Fruit fly (Drosophila melanogaster) whole organism, embryonic: ENCODE data around the gene CG43895.

Experiments
- Abd-B ChIP-seq: fragments of 200-800 bp; sonication (Bioruptor generic); optimal IDR thresholded peaks from 2 replicates; lab custom pipeline; 2018; ENCODE audit warnings: missing biosample characterization, mild to moderate bottlenecking, missing genetic modification characterization, moderate library complexity
- Bgb ChIP-seq: fragments of 200-800 bp; sonication (Bioruptor generic); IDR thresholded peaks from 2 replicates; pipeline ENCODE4 v1.3.6; 2022; ENCODE audit warnings: missing biosample characterization, missing genetic modification characterization; ENCODE audit not compliant: partially characterized antibody
- CG10147 ChIP-seq: fragments of 200-800 bp; sonication (Bioruptor generic); optimal IDR thresholded peaks from 2 replicates; lab custom pipeline; 2019; ENCODE audit warnings: missing biosample characterization, mild to moderate bottlenecking, missing genetic modification characterization, moderate library complexity
- CG10267 ChIP-seq: fragments of 200-800 bp; sonication (Bioruptor generic); optimal IDR thresholded peaks from 2 replicates; lab custom pipeline; 2018; ENCODE audit warnings: missing biosample characterization, mild to moderate bottlenecking, missing genetic modification characterization, moderate library complexity
- CG10959 ChIP-seq: fragments of 200-800 bp; sonication (Bioruptor generic); IDR thresholded peaks from 2 replicates; pipeline ENCODE4 v1.3.6; 2022; ENCODE audit warnings: missing biosample characterization, missing genetic modification characterization
- CG11398 ChIP-seq: fragments of 200-800 bp; sonication (Bioruptor generic); optimal IDR thresholded peaks from 2 replicates; lab custom pipeline; 2016; ENCODE audit warnings: missing biosample characterization, missing genetic modification characterization
- CG12104 ChIP-seq: fragments of 200-800 bp; sonication (Bioruptor generic); optimal IDR thresholded peaks from 3 replicates; lab custom pipeline; 2016; ENCODE audit warnings: missing biosample characterization, missing genetic modification characterization
- CG12155 ChIP-seq: fragments of 200-800 bp; sonication (Bioruptor generic); optimal IDR thresholded peaks from 3 replicates; lab custom pipeline; 2016; ENCODE audit warnings: missing biosample characterization, missing genetic modification characterization
- CG12236 ChIP-seq: fragments of 200-800 bp; sonication (Bioruptor generic); optimal IDR thresholded peaks from 2 replicates; lab custom pipeline; 2016; ENCODE audit warnings: missing biosample characterization, missing genetic modification characterization
- CG12659 ChIP-seq: fragments of 200-800 bp; sonication (Bioruptor generic); optimal IDR thresholded peaks from 3 replicates; lab custom pipeline; 2017; ENCODE audit warnings: mild to moderate bottlenecking, missing biosample characterization, missing genetic modification reagents, missing genetic modification characterization
- CG12942 ChIP-seq: fragments of 200-800 bp; sonication (Bioruptor generic); optimal IDR thresholded peaks from 3 replicates; lab custom pipeline; 2016; ENCODE audit warnings: missing biosample characterization, missing genetic modification characterization
- CG13123 ChIP-seq: fragments of 200-800 bp; sonication (Bioruptor generic); optimal IDR thresholded peaks from 2 replicates; lab custom pipeline; 2016; ENCODE audit warnings: missing biosample characterization, missing genetic modification characterization
- CG13424 ChIP-seq: fragments of 200-800 bp; sonication (Bioruptor generic); optimal IDR thresholded peaks from 2 replicates; lab custom pipeline; 2019; ENCODE audit warnings: missing biosample characterization, mild to moderate bottlenecking, missing genetic modification characterization, moderate library complexity
- CG13775 ChIP-seq: fragments of 200-800 bp; sonication (Bioruptor generic); optimal IDR thresholded peaks from 3 replicates; lab custom pipeline; 2017; ENCODE audit warnings: missing biosample characterization, mild to moderate bottlenecking, missing genetic modification characterization
- CG14710 ChIP-seq: fragments of 200-800 bp; sonication (Bioruptor generic); optimal IDR thresholded peaks from 3 replicates; lab custom pipeline; 2019; ENCODE audit warnings: missing biosample characterization, mild to moderate bottlenecking, missing genetic modification characterization, moderate library complexity
- CG18619 ChIP-seq: fragments of 200-800 bp; sonication (Bioruptor generic); optimal IDR thresholded peaks from 3 replicates; lab custom pipeline; 2017; ENCODE audit warnings: missing biosample characterization, mild to moderate bottlenecking, missing genetic modification characterization
- CG2712 ChIP-seq: fragments of 200-800 bp; optimal IDR thresholded peaks from 3 replicates; lab custom pipeline; 2019; ENCODE audit warnings: missing biosample characterization, mild to moderate bottlenecking, missing genetic modification characterization, moderate library complexity
- CG6765 ChIP-seq: fragments of 200-800 bp; sonication (Bioruptor generic); optimal IDR thresholded peaks from 3 replicates; lab custom pipeline; 2017; ENCODE audit warnings: missing biosample characterization, mild to moderate bottlenecking, missing genetic modification characterization
- CG6854 ChIP-seq: fragments of 200-800 bp; sonication (Bioruptor generic); optimal IDR thresholded peaks from 3 replicates; lab custom pipeline; 2017; ENCODE audit warnings: missing biosample characterization, mild to moderate bottlenecking, missing genetic modification characterization
- CG7556 ChIP-seq: fragments of 200-800 bp; sonication (Bioruptor generic); optimal IDR thresholded peaks from 2 replicates; lab custom pipeline; 2017; ENCODE audit warnings: missing biosample characterization, mild to moderate bottlenecking, missing genetic modification characterization
- CG8924 ChIP-seq: fragments of 200-800 bp; optimal IDR thresholded peaks from 3 replicates; lab custom pipeline; 2019; ENCODE audit warnings: missing biosample characterization, mild to moderate bottlenecking, missing genetic modification characterization, moderate library complexity
- CG9215 ChIP-seq: fragments of 200-800 bp; sonication (Bioruptor generic); IDR thresholded peaks from 2 replicates; pipeline ENCODE4 v1.3.6; 2022; ENCODE audit warnings: missing biosample characterization, missing genetic modification characterization
- D19A ChIP-seq: fragments of 200-800 bp; optimal IDR thresholded peaks from 3 replicates; lab custom pipeline; 2019; ENCODE audit warnings: missing biosample characterization, mild to moderate bottlenecking, missing genetic modification characterization, moderate library complexity
- Dref ChIP-seq: fragments of 200-800 bp; sonication (Bioruptor generic); IDR thresholded peaks from 2 replicates; pipeline ENCODE4 v1.3.6; 2022; ENCODE audit warnings: missing biosample characterization, missing genetic modification characterization
- Elba2 ChIP-seq: fragments of 200-800 bp; sonication (Bioruptor generic); optimal IDR thresholded peaks from 3 replicates; lab custom pipeline; 2016; ENCODE audit warnings: missing biosample characterization, missing genetic modification characterization
- Fer1 ChIP-seq: fragments of 200-800 bp; sonication (Bioruptor generic); optimal IDR thresholded peaks from 2 replicates; lab custom pipeline; 2017; ENCODE audit warnings: missing biosample characterization, mild to moderate bottlenecking, missing genetic modification characterization
- HLHmδ ChIP-seq: fragments of 200-800 bp; sonication (Bioruptor generic); optimal IDR thresholded peaks from 2 replicates; lab custom pipeline; 2018; ENCODE audit warnings: missing biosample characterization, mild to moderate bottlenecking, missing genetic modification characterization, moderate library complexity
- Hr3 ChIP-seq: fragments of 200-800 bp; sonication (Bioruptor generic); optimal IDR thresholded peaks from 3 replicates; lab custom pipeline; 2016; ENCODE audit warnings: missing biosample characterization, missing genetic modification characterization
- Meics ChIP-seq: fragments of 200-800 bp; sonication (Bioruptor generic); optimal IDR thresholded peaks from 2 replicates; lab custom pipeline; 2017; ENCODE audit warnings: missing biosample characterization, mild to moderate bottlenecking, missing genetic modification characterization
- Nf-YB ChIP-seq: fragments of 200-800 bp; sonication (Bioruptor generic); optimal IDR thresholded peaks from 3 replicates; lab custom pipeline; 2019; ENCODE audit warnings: missing biosample characterization, mild to moderate bottlenecking, missing genetic modification characterization, moderate library complexity
- Optix ChIP-seq: fragments of 200-800 bp; sonication (Bioruptor generic); IDR thresholded peaks from 3 replicates; pipeline ENCODE4 v1.3.6; 2022; ENCODE audit warnings: missing biosample characterization, missing genetic modification characterization
- Rfx ChIP-seq: fragments of 200-800 bp; sonication (Bioruptor generic); IDR thresholded peaks from 2 replicates; pipeline ENCODE4 v1.3.6; 2022; ENCODE audit warnings: missing biosample characterization, missing genetic modification characterization
- Xbp1 ChIP-seq: fragments of 200-800 bp; sonication (Bioruptor generic); optimal IDR thresholded peaks from 3 replicates; lab custom pipeline; 2016; ENCODE audit warnings: missing biosample characterization, mild to moderate bottlenecking, missing genetic modification characterization
- abd-A ChIP-seq: fragments of 200-800 bp; sonication (Bioruptor generic); optimal IDR thresholded peaks from 3 replicates; lab custom pipeline; 2019; ENCODE audit warnings: missing biosample characterization, mild to moderate bottlenecking, missing genetic modification characterization, moderate library complexity
- cg ChIP-seq: fragments of 200-800 bp; sonication (Bioruptor generic); optimal IDR thresholded peaks from 3 replicates; lab custom pipeline; 2019; ENCODE audit warnings: missing biosample characterization, mild to moderate bottlenecking, missing genetic modification characterization, moderate library complexity
- crol ChIP-seq: fragments of 200-800 bp; sonication (Bioruptor generic); IDR thresholded peaks from 2 replicates; pipeline ENCODE4 v1.3.6; 2022; ENCODE audit warnings: missing biosample characterization, missing genetic modification characterization
- cwo ChIP-seq: fragments of 200-800 bp; sonication (Bioruptor generic); optimal IDR thresholded peaks from 3 replicates; lab custom pipeline; 2017; ENCODE audit warnings: missing biosample characterization, missing genetic modification characterization, mild to moderate bottlenecking, moderate library complexity, missing genetic modification reagents
- dm ChIP-seq: fragments of 200-800 bp; sonication (Bioruptor generic); optimal IDR thresholded peaks from 3 replicates; lab custom pipeline; 2016; ENCODE audit warnings: missing biosample characterization, missing genetic modification characterization
- dmrt99B ChIP-seq: fragments of 200-800 bp; sonication (Bioruptor generic); optimal IDR thresholded peaks from 2 replicates; lab custom pipeline; 2018; ENCODE audit warnings: missing biosample characterization, mild to moderate bottlenecking, missing genetic modification characterization, moderate library complexity
- dpn ChIP-seq, 2 experiments: fragments of 200-800 bp; sonication (Bioruptor generic); optimal IDR thresholded peaks; 3 replicates each; lab custom pipeline; 2016; ENCODE audit warnings: missing biosample characterization in 2 of 2, missing genetic modification characterization in 2 of 2
- ewg ChIP-seq: fragments of 200-800 bp; sonication (Bioruptor generic); optimal IDR thresholded peaks from 3 replicates; lab custom pipeline; 2017; ENCODE audit warnings: mild to moderate bottlenecking, missing biosample characterization, missing genetic modification reagents, missing genetic modification characterization
- fd96Cb ChIP-seq: fragments of 200-800 bp; sonication (Bioruptor generic); optimal IDR thresholded peaks from 2 replicates; lab custom pipeline; 2018; ENCODE audit warnings: missing biosample characterization, mild to moderate bottlenecking, missing genetic modification characterization, moderate library complexity
- gem ChIP-seq: fragments of 200-800 bp; sonication (Bioruptor generic); optimal IDR thresholded peaks from 2 replicates; lab custom pipeline; 2019; ENCODE audit warnings: missing biosample characterization, mild to moderate bottlenecking, missing genetic modification characterization, moderate library complexity
- grn ChIP-seq: fragments of 200-800 bp; sonication (Bioruptor generic); optimal IDR thresholded peaks from 3 replicates; lab custom pipeline; 2017; ENCODE audit warnings: missing biosample characterization, missing genetic modification characterization
- ind ChIP-seq: fragments of 200-800 bp; sonication (Bioruptor generic); optimal IDR thresholded peaks from 3 replicates; lab custom pipeline; 2016; ENCODE audit warnings: missing biosample characterization, missing genetic modification characterization
- ken ChIP-seq: fragments of 200-800 bp; sonication (Bioruptor generic); IDR thresholded peaks from 3 replicates; pipeline ENCODE4 v1.3.6; 2022; ENCODE audit warnings: missing biosample characterization, missing genetic modification characterization
- lab ChIP-seq: fragments of 200-800 bp; sonication (Bioruptor generic); optimal IDR thresholded peaks from 3 replicates; lab custom pipeline; 2017; ENCODE audit warnings: missing biosample characterization, missing genetic modification characterization, mild to moderate bottlenecking, moderate library complexity, missing genetic modification reagents
- phol ChIP-seq: fragments of 200-800 bp; sonication (Bioruptor generic); optimal IDR thresholded peaks from 3 replicates; lab custom pipeline; 2018; ENCODE audit warnings: missing biosample characterization, mild to moderate bottlenecking, missing genetic modification characterization, moderate library complexity
- run ChIP-seq: fragments of 200-800 bp; sonication (Bioruptor generic); optimal IDR thresholded peaks from 3 replicates; lab custom pipeline; 2018; ENCODE audit warnings: missing biosample characterization, mild to moderate bottlenecking, missing genetic modification characterization

Gene CG43895

DNA sequence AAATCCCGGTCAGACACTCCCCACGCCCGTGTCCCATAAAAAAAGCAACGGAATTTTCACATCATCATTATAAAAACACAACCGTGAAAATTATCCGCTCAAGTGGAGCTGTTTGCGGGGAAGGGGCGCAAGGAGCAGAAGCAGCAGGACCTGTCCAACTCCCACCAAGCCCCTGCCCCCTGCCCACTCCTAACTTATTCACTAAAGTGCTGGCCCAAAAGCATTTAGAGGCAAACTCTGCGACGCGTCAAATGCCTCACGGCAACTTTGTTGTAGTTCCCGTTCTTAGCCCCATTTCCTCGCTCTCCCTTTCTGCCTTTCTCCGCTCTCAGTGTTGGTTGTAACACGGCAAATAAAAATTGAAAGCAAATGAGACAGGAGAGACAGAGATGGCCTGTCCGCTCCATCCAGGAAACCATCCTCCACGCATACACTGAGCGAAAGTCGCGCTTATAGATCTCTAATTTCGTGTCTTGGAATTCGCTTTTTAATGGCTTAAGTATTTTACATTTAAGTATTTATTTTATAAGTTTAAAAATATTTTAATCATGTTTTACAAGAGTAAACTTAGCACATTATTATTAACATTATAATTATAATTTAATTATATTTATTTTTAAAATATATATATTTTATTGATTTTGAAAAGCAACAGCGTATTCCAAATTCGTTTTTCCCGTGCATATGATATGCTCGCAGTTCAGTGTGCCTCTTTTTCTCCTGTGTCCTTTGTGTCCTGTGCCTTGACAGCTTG lies 46.0 kb upstream of the CG43895 start (continued):
- peak; percentile 8 for TF ChIP-seq CG12942 (GFP tag; lab: Kevin White, UChicago)
- 0 out of 2 replicates have a peak, but pooled peaks have one; percentile 4 for TF ChIP-seq Rfx
- peak; percentile 9 for TF ChIP-seq Nf-YB (GFP tag; lab: Kevin White, UChicago)
- TF ChIP-seq CG7556 (GFP tag; lab: Kevin White, UChicago), result peak; percentile 79
- TF ChIP-seq lab (GFP tag; lab: Kevin White, UChicago), result peak; percentile 68
- TF ChIP-seq cwo (GFP tag; lab: Kevin White, UChicago), result peak; percentile 54
- TF ChIP-seq CG6854 (GFP tag; lab: Kevin White, UChicago), result peak; percentile 9
- TF ChIP-seq Optix (GFP tag; lab: Robert Waterston, UW), result no peak
- peak; percentile 13 for TF ChIP-seq CG13775 (GFP tag; lab: Kevin White, UChicago)
- TF ChIP-seq fd96Cb (tag; lab: Kevin White, UChicago), result peak; percentile 44
- TF ChIP-seq grn, result no peak
- TF ChIP-seq dpn (GFP tag; optimal IDR thresholded peaks at IDR 0.05; lab: Kevin White, UChicago), result no peak
- peak; percentile 57 for TF ChIP-seq CG13424 (tag; lab: Kevin White, UChicago)
- no peak for TF ChIP-seq ken (GFP tag; lab: Robert Waterston, UW)
- TF ChIP-seq gem (tag; lab: Kevin White, UChicago), result peak; percentile 69
- TF ChIP-seq CG10959 (GFP tag; lab: Robert Waterston, UW), result no peak
- TF ChIP-seq abd-A (tag; lab: Kevin White, UChicago), result peak; percentile 80
- no peak for TF ChIP-seq CG11398 (GFP tag; lab: Kevin White, UChicago)
- no peak for TF ChIP-seq dm (GFP tag; lab: Kevin White, UChicago)
- no peak for TF ChIP-seq Elba2 (GFP tag; lab: Kevin White, UChicago)
- TF ChIP-seq CG18619 (GFP tag; lab: Kevin White, UChicago), result peak; percentile 39
- TF ChIP-seq Bgb (GFP tag; lab: Robert Waterston, UW), result no peak
- peak; percentile 8; the same call in 1 of the 2 replicates for TF ChIP-seq CG9215 (GFP tag; lab: Robert Waterston, UW)
- TF ChIP-seq ewg (GFP tag; lab: Kevin White, UChicago), result peak; percentile 14
- peak; percentile 35 for TF ChIP-seq phol (tag; lab: Kevin White, UChicago)
- peak; percentile 25 for TF ChIP-seq CG10267 (tag; lab: Kevin White, UChicago)
- TF ChIP-seq Dref (GFP tag; lab: Robert Waterston, UW), result peak; percentile 17; the same call in 1 of the 2 replicates
- no peak for TF ChIP-seq CG14710
- TF ChIP-seq run, result no peak
- peak; percentile 70 for TF ChIP-seq Meics (GFP tag; lab: Kevin White, UChicago)
- peak; percentile 15 for TF ChIP-seq Abd-B (GFP tag; lab: Kevin White, UChicago)
- TF ChIP-seq Xbp1 (GFP tag; lab: Kevin White, UChicago), result peak; percentile 6
- no peak for TF ChIP-seq cg
- peak; percentile 47 for TF ChIP-seq Hr3
- no peak for TF ChIP-seq CG13123 (GFP tag; lab: Kevin White, UChicago)
- peak; percentile 67 for TF ChIP-seq CG8924 (tag; lab: Kevin White, UChicago)
- TF ChIP-seq ind, result peak; percentile 16
- TF ChIP-seq CG10147 (GFP tag; lab: Kevin White, UChicago), result peak; percentile 57
- TF ChIP-seq HLHmδ (GFP tag; lab: Kevin White, UChicago), result no peak
- peak; percentile 34 for TF ChIP-seq Fer1
- TF ChIP-seq CG12155 (GFP tag; lab: Kevin White, UChicago), result no peak
- no peak for TF ChIP-seq CG2712 (tag; lab: Kevin White, UChicago)
- TF ChIP-seq crol (GFP tag; lab: Robert Waterston, UW), result peak; percentile 74
- TF ChIP-seq D19A (tag; lab: Kevin White, UChicago), result peak; percentile 70
- TF ChIP-seq CG12104, result peak; percentile 12
- no peak for TF ChIP-seq CG12236
- TF ChIP-seq dmrt99B, result peak; percentile 65
- TF ChIP-seq CG6765 (GFP tag; lab: Kevin White, UChicago), result peak; percentile 39
- peak; percentile 30 for TF ChIP-seq CG12659 (GFP tag; lab: Kevin White, UChicago)
